Fruit fly (Drosophila melanogaster) whole organism, adult: ENCODE measurements around the gene IP3K2.

Experiments used
- CG11617 ChIP-seq: fragments of 200-800 bp; sonication (Bioruptor generic); optimal IDR thresholded peaks from 2 replicates; lab custom pipeline; 2017; ENCODE audit warnings: mild to moderate bottlenecking, missing biosample characterization, missing genetic modification reagents, missing genetic modification characterization
- CG12768 ChIP-seq: fragments of 200-800 bp; sonication (Bioruptor generic); optimal IDR thresholded peaks from 2 replicates; lab custom pipeline; 2017; ENCODE audit warnings: missing biosample characterization, missing genetic modification characterization, mild to moderate bottlenecking, moderate library complexity, missing genetic modification reagents
- CG14711 ChIP-seq: fragments of 200-800 bp; sonication (Bioruptor generic); optimal IDR thresholded peaks from 2 replicates; lab custom pipeline; 2018; ENCODE audit warnings: missing biosample characterization, mild to moderate bottlenecking, missing genetic modification characterization, moderate library complexity
- CG1620 ChIP-seq: fragments of 200-800 bp; sonication (Bioruptor generic); optimal IDR thresholded peaks from 2 replicates; lab custom pipeline; 2016; ENCODE audit warnings: missing biosample characterization, missing genetic modification characterization
- CG33017 ChIP-seq: fragments of 200-800 bp; sonication (Bioruptor generic); optimal IDR thresholded peaks from 2 replicates; lab custom pipeline; 2018; ENCODE audit warnings: missing biosample characterization, mild to moderate bottlenecking, missing genetic modification characterization, moderate library complexity
- CG5204 ChIP-seq: fragments of 200-800 bp; sonication (Bioruptor generic); optimal IDR thresholded peaks from 2 replicates; lab custom pipeline; 2016; ENCODE audit warnings: missing biosample characterization, missing genetic modification characterization
- CG7045 ChIP-seq: fragments of 200-800 bp; sonication (Bioruptor generic); optimal IDR thresholded peaks from 2 replicates; lab custom pipeline; 2017; ENCODE audit warnings: missing biosample characterization, mild to moderate bottlenecking, missing genetic modification characterization
- CG7101 ChIP-seq: fragments of 200-800 bp; sonication (Bioruptor generic); optimal IDR thresholded peaks from 2 replicates; lab custom pipeline; 2018; ENCODE audit warnings: missing biosample characterization, mild to moderate bottlenecking, missing genetic modification characterization, moderate library complexity
- Clk ChIP-seq: fragments of 200-800 bp; sonication (Bioruptor generic); optimal IDR thresholded peaks from 2 replicates; lab custom pipeline; 2017; ENCODE audit warnings: missing biosample characterization, missing genetic modification characterization
- Crg-1 ChIP-seq: fragments of 200-800 bp; sonication (Bioruptor generic); optimal IDR thresholded peaks from 2 replicates; lab custom pipeline; 2016; ENCODE audit warnings: missing biosample characterization, missing genetic modification characterization
- Hr96 ChIP-seq: fragments of 200-800 bp; sonication (Bioruptor generic); optimal IDR thresholded peaks from 2 replicates; lab custom pipeline; 2016; ENCODE audit warnings: missing biosample characterization, missing genetic modification characterization
- Mnt ChIP-seq: fragments of 200-800 bp; sonication (Bioruptor generic); optimal IDR thresholded peaks from 2 replicates; lab custom pipeline; 2016; ENCODE audit warnings: missing biosample characterization, mild to moderate bottlenecking, missing genetic modification characterization
- bab1 ChIP-seq: fragments of 200-800 bp; sonication (Bioruptor generic); optimal IDR thresholded peaks from 3 replicates; lab custom pipeline; 2019; ENCODE audit warnings: missing biosample characterization, mild to moderate bottlenecking, missing genetic modification characterization, moderate library complexity
- cic ChIP-seq: fragments of 200-800 bp; sonication (Bioruptor generic); optimal IDR thresholded peaks from 2 replicates; lab custom pipeline; 2017; ENCODE audit warnings: missing biosample characterization, mild to moderate bottlenecking, missing genetic modification characterization, moderate library complexity
- cnc ChIP-seq, 2 experiments: fragments of >200 bp; optimal IDR thresholded peaks; 2 replicates each; lab custom pipeline; 2017
- kay ChIP-seq: fragments of 200-800 bp; sonication (Bioruptor generic); peaks from one replicate; lab custom pipeline; 2016; ENCODE audit warnings: missing biosample characterization, missing genetic modification characterization, borderline replicate concordance
- ovo ChIP-seq: fragments of 200-800 bp; sonication (Bioruptor generic); optimal IDR thresholded peaks from 2 replicates; lab custom pipeline; 2016; ENCODE audit warnings: missing biosample characterization, missing genetic modification characterization
- pad ChIP-seq: fragments of 200-800 bp; sonication (Bioruptor generic); optimal IDR thresholded peaks from 3 replicates; lab custom pipeline; 2017; ENCODE audit warnings: missing biosample characterization, missing genetic modification characterization, mild to moderate bottlenecking, moderate library complexity, missing genetic modification reagents
- tj ChIP-seq: fragments of 200-800 bp; sonication (Bioruptor generic); optimal IDR thresholded peaks from 3 replicates; lab custom pipeline; 2017; ENCODE audit warnings: missing biosample characterization, mild to moderate bottlenecking, missing genetic modification characterization, moderate library complexity
- toe ChIP-seq: fragments of 200-800 bp; sonication (Bioruptor generic); optimal IDR thresholded peaks from 2 replicates; lab custom pipeline; 2016; ENCODE audit warnings: missing biosample characterization, missing genetic modification characterization

The IP3K2 gene

DNA sequence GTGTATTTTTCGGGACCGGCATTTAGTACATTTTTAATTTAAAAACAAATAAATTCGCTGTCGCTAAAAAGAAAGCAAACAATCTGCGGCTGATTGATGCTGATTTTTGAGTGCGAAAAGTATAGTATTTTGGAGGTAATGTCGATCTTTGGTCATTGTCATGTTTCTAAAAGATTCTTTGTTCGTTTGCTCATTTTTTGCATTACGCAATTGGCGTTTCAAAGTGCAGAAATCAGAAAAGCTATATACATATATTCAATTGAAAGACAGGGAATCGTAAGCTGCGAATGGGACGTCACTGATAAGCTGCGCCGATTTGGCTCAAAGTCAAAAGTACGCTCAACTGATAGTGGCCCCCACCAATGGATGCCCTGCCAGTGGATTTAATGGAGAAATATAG lies 69.1 kb downstream of the IP3K2 start:
- no peak for TF ChIP-seq CG7045 (GFP tag; lab: Kevin White, UChicago)
- TF ChIP-seq toe = no peak
- TF ChIP-seq Crg-1 (GFP tag; lab: Kevin White, UChicago) = no peak
- TF ChIP-seq CG12768 (GFP tag; lab: Kevin White, UChicago) = no peak
- no peak for TF ChIP-seq pad (GFP tag; lab: Kevin White, UChicago)
- TF ChIP-seq Clk (GFP tag; lab: Kevin White, UChicago) = no peak
- TF ChIP-seq bab1 (GFP tag; lab: Kevin White, UChicago) = no peak
- TF ChIP-seq kay (GFP tag; lab: Kevin White, UChicago) = no peak
- TF ChIP-seq cic (GFP tag; lab: Kevin White, UChicago) = no peak
- no peak for TF ChIP-seq CG33017
- TF ChIP-seq ovo (GFP tag; lab: Kevin White, UChicago) = no peak
- TF ChIP-seq cnc (optimal IDR thresholded peaks at IDR 0.05; lab: Kevin White, UChicago) = no peak
- no peak for TF ChIP-seq CG1620 (GFP tag; lab: Kevin White, UChicago)
- no peak for TF ChIP-seq CG14711
- no peak for TF ChIP-seq tj (GFP tag; lab: Kevin White, UChicago)
- no peak for TF ChIP-seq Mnt (GFP tag; lab: Kevin White, UChicago)
- TF ChIP-seq Hr96 (GFP tag; lab: Kevin White, UChicago) = no peak
- TF ChIP-seq CG11617 = no peak
- no peak for TF ChIP-seq CG7101 (tag; lab: Kevin White, UChicago)
- TF ChIP-seq CG5204 = no peak

DNA sequence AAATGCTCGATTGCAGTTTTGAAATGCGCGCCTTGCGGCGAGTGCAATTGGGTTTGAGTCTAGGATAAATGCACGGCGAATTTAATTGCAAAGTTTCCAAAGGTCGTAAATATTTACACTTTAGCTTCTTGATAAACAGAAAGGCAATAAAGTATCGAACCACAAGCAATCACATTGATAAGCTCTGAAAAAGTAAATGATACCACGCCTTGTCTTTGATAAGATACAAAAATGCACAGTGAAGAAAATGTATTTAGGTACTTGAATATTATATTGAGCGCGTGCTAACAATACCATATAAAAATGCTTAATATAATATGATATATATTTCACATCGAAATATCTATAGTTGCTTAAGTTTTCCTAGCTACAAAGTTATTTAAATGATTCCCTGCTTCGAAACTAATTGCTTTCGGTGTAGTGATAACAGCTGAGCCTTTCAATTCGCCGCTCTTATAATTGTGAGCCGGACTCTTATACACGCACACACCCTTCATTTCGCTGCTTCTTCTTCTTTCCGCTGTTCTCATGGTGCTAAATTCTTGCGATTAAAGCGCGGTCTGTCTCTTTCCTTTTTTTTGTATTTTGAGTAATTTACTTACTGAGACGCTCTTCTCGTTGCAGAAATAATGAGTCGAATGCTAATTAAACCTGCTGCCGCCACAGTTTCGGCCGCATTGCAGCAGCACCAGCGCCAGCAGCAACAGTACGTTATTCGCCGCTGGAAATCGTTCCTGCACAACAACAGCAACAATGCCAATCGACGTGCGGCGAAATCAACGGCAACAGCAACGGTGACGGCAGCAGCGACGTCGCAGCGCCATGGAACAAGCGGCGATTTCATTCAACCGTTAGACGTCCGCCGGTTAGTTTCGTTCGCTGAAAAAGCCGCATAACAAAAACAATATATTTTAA lies 70.1 kb downstream of the IP3K2 start:
- peak; percentile 42 for TF ChIP-seq CG1620 (GFP tag; lab: Kevin White, UChicago)
- TF ChIP-seq bab1 (GFP tag; lab: Kevin White, UChicago) = peak; percentile 53
- TF ChIP-seq ovo (GFP tag; lab: Kevin White, UChicago) = peak; percentile 89
- TF ChIP-seq CG11617 = peak; percentile 83
- no peak for TF ChIP-seq cnc (optimal IDR thresholded peaks at IDR 0.05; lab: Kevin White, UChicago)
- TF ChIP-seq toe = peak; percentile 36
- TF ChIP-seq CG33017 = peak; percentile 80
- peak; percentile 95 for TF ChIP-seq CG7101 (tag; lab: Kevin White, UChicago)
- TF ChIP-seq kay (GFP tag; lab: Kevin White, UChicago) = peak; percentile 46
- TF ChIP-seq CG12768 (GFP tag; lab: Kevin White, UChicago) = peak; percentile 77
- TF ChIP-seq CG7045 (GFP tag; lab: Kevin White, UChicago) = peak; percentile 74
- TF ChIP-seq CG14711 = peak; percentile 87
- peak; percentile 12 for TF ChIP-seq cic (GFP tag; lab: Kevin White, UChicago)
- TF ChIP-seq Mnt (GFP tag; lab: Kevin White, UChicago) = peak; percentile 79
- TF ChIP-seq pad (GFP tag; lab: Kevin White, UChicago) = no peak
- TF ChIP-seq Clk (GFP tag; lab: Kevin White, UChicago) = no peak
- TF ChIP-seq CG5204 = peak; percentile 53
- TF ChIP-seq tj (GFP tag; lab: Kevin White, UChicago) = peak; percentile 75
- TF ChIP-seq Crg-1 (GFP tag; lab: Kevin White, UChicago) = peak; percentile 80
- no peak for TF ChIP-seq Hr96 (GFP tag; lab: Kevin White, UChicago)

DNA sequence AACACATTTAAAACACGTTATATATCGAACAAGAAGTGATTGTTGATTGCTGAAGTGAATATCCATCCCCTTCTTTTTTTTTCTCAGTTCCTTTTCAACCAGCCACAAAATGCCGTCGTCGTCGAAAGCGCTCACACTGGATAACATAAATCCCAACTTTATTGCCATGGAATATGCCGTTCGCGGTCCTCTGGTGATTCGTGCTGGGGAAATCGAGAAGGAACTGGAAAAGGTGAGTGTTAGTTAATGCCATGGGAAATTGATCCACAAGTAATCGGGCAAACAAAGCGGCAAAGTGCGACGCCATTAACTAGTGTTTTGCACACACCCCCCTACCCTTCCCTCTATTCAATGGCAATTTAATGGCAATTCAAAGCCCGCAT lies 70.7 kb downstream of the IP3K2 start:
- TF ChIP-seq CG12768 (GFP tag; lab: Kevin White, UChicago) = peak; percentile 29
- no peak for TF ChIP-seq CG33017
- TF ChIP-seq toe = no peak
- no peak for TF ChIP-seq ovo (GFP tag; lab: Kevin White, UChicago)
- no peak for TF ChIP-seq bab1 (GFP tag; lab: Kevin White, UChicago)
- TF ChIP-seq Clk (GFP tag; lab: Kevin White, UChicago) = no peak
- TF ChIP-seq CG11617 = no peak
- no peak for TF ChIP-seq cic (GFP tag; lab: Kevin White, UChicago)
- TF ChIP-seq kay (GFP tag; lab: Kevin White, UChicago) = no peak
- no peak for TF ChIP-seq CG5204
- TF ChIP-seq tj (GFP tag; lab: Kevin White, UChicago) = no peak
- TF ChIP-seq Hr96 (GFP tag; lab: Kevin White, UChicago) = no peak
- TF ChIP-seq Crg-1 (GFP tag; lab: Kevin White, UChicago) = no peak
- TF ChIP-seq CG7101 (tag; lab: Kevin White, UChicago) = no peak
- TF ChIP-seq pad (GFP tag; lab: Kevin White, UChicago) = peak; percentile 94

DNA sequence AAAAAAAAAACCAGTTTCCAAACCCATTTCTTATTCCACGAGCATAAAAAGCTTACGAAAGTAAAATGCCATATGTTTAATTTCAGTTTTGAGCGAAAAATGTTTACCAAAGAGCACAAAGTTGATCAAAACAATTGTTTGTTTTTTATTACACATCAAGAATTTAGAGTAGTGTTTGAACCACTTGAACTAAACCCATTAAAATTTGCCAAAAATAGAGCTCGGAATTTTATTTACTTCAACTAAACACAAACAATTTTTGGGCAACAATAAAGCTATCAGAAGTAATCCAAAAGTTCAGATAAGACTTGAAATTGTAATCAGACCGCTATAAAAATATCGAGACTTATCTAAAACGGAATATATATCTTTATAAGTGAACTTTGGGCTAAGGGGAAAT lies 71.5 kb downstream of the IP3K2 start:
- TF ChIP-seq kay (GFP tag; lab: Kevin White, UChicago) = peak; percentile 65
- no peak for TF ChIP-seq CG7101 (tag; lab: Kevin White, UChicago)

DNA sequence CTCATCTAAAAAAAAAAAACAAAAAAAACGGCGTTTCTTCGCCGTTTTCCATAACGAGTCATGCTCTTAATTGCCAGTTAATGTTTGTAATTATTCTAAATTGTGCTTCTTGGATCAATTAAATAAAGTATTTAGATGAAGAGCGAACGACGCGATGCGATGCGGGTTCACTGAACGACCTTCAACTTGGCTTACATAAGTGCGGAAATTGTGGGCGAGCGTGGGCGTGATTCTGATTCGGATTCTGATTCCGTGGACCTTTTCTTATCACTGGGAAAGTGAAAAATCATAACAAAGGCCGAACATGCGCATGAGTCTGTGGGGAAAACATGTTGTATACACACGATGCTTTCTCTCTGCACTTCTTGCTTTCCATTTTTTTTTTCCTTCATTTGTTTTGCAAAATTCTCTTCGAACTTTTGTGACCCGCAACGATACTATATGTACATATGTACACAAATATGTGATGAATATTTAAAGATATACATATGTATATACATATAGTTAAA lies 72.1 kb downstream of the IP3K2 start:
- TF ChIP-seq CG14711 = no peak
- TF ChIP-seq Hr96 (GFP tag; lab: Kevin White, UChicago) = no peak
- TF ChIP-seq CG12768 (GFP tag; lab: Kevin White, UChicago) = no peak
- TF ChIP-seq cnc (optimal IDR thresholded peaks at IDR 0.05; lab: Kevin White, UChicago) = no peak
- TF ChIP-seq CG7045 (GFP tag; lab: Kevin White, UChicago) = no peak
- TF ChIP-seq CG1620 (GFP tag; lab: Kevin White, UChicago) = no peak
- no peak for TF ChIP-seq tj (GFP tag; lab: Kevin White, UChicago)
- TF ChIP-seq Mnt (GFP tag; lab: Kevin White, UChicago) = no peak
- no peak for TF ChIP-seq CG5204
- no peak for TF ChIP-seq CG7101 (tag; lab: Kevin White, UChicago)
- no peak for TF ChIP-seq kay (GFP tag; lab: Kevin White, UChicago)
- no peak for TF ChIP-seq CG33017
- no peak for TF ChIP-seq bab1 (GFP tag; lab: Kevin White, UChicago)
- no peak for TF ChIP-seq Clk (GFP tag; lab: Kevin White, UChicago)
